Worm (Caenorhabditis elegans) whole organism, L2 larva: Measurements from ENCODE around the gene fbxb-115.

Source experiments
- C34F6.9 ChIP-seq: fragments of 150-350 bp; optimal IDR thresholded peaks from 2 replicates; lab custom pipeline; 2014; ENCODE audit warnings: missing biosample characterization, missing genetic modification characterization
- F13H6.1 ChIP-seq: sonication (generic microtip); optimal IDR thresholded peaks from 2 replicates; lab custom pipeline; 2016; ENCODE audit warnings: missing genetic modification characterization, missing compliant biosample characterization
- R02D3.7 ChIP-seq: fragments of 150-350 bp; optimal IDR thresholded peaks from 2 replicates; lab custom pipeline; 2014; ENCODE audit warnings: missing biosample characterization, missing genetic modification characterization
- Y55F3AM.14 ChIP-seq: fragments of 200-800 bp; sonication (Bioruptor generic); optimal IDR thresholded peaks from 2 replicates; lab custom pipeline; 2018; ENCODE audit warnings: mild to moderate bottlenecking, missing genetic modification characterization, missing compliant biosample characterization
- ZK546.5 ChIP-seq: sonication (generic microtip); optimal IDR thresholded peaks from 2 replicates; lab custom pipeline; 2017; ENCODE audit warnings: missing biosample characterization, missing genetic modification characterization
- alr-1 ChIP-seq: fragments of 150-350 bp; optimal IDR thresholded peaks from 2 replicates; lab custom pipeline; 2014; ENCODE audit warnings: missing biosample characterization, missing genetic modification characterization
- aly-2 ChIP-seq: fragments of 150-350 bp; optimal IDR thresholded peaks from 2 replicates; lab custom pipeline; 2014; ENCODE audit warnings: missing biosample characterization, missing genetic modification characterization
- blmp-1 ChIP-seq: sonication (generic microtip); optimal IDR thresholded peaks from 2 replicates; lab custom pipeline; 2017; ENCODE audit warnings: missing genetic modification characterization, mild to moderate bottlenecking, missing compliant biosample characterization, antibody characterized with exemption, moderate library complexity; ENCODE audit not compliant: insufficient read depth
- ceh-16 ChIP-seq: fragments of 150-350 bp; optimal IDR thresholded peaks from 2 replicates; lab custom pipeline; 2014; ENCODE audit warnings: missing biosample characterization, missing genetic modification characterization
- ceh-82 ChIP-seq: fragments of 150-350 bp; optimal IDR thresholded peaks from 2 replicates; lab custom pipeline; 2014; ENCODE audit warnings: missing biosample characterization, missing genetic modification characterization
- crh-2 ChIP-seq: sonication (generic microtip); optimal IDR thresholded peaks from 2 replicates; lab custom pipeline; 2017; ENCODE audit warnings: missing biosample characterization, missing genetic modification characterization
- dmd-4 ChIP-seq: sonication (generic microtip); optimal IDR thresholded peaks from 2 replicates; lab custom pipeline; 2017; ENCODE audit warnings: missing biosample characterization, missing genetic modification characterization
- elt-1 ChIP-seq: fragments of 150-350 bp; optimal IDR thresholded peaks from 2 replicates; lab custom pipeline; 2014; ENCODE audit warnings: missing biosample characterization, missing genetic modification characterization
- fos-1 ChIP-seq: fragments of 150-350 bp; optimal IDR thresholded peaks from 2 replicates; lab custom pipeline; 2014; ENCODE audit warnings: missing biosample characterization, missing genetic modification characterization
- gmeb-1 ChIP-seq: fragments of 150-350 bp; optimal IDR thresholded peaks from 2 replicates; lab custom pipeline; 2014; ENCODE audit warnings: missing biosample characterization, missing genetic modification characterization
- lin-11 ChIP-seq: fragments of 150-350 bp; sonication (generic microtip); optimal IDR thresholded peaks from 2 replicates; lab custom pipeline; 2014; ENCODE audit warnings: missing biosample characterization, missing genetic modification characterization, inconsistent platforms, mixed read lengths
- lin-13 ChIP-seq: fragments of 150-350 bp; optimal IDR thresholded peaks from 2 replicates; lab custom pipeline; 2014; ENCODE audit warnings: missing biosample characterization, missing genetic modification reagents, missing genetic modification characterization
- lsy-2 ChIP-seq, 2 experiments: fragments of 150-350 bp in 1 of 2; sonication (generic microtip) in 1 of 2; optimal IDR thresholded peaks; 2 replicates each; lab custom pipeline; 2014 to 2017; ENCODE audit warnings: missing biosample characterization in 2 of 2, missing genetic modification characterization in 2 of 2
- mab-5 ChIP-seq: fragments of 150-350 bp; optimal IDR thresholded peaks from 2 replicates; lab custom pipeline; 2014; ENCODE audit warnings: missing biosample characterization, missing genetic modification characterization
- mbf-1 ChIP-seq: sonication (generic microtip); optimal IDR thresholded peaks from 2 replicates; lab custom pipeline; 2017; ENCODE audit warnings: missing biosample characterization, missing genetic modification characterization
- nhr-11 ChIP-seq: fragments of 150-350 bp; optimal IDR thresholded peaks from 2 replicates; lab custom pipeline; 2014; ENCODE audit warnings: missing biosample characterization, missing genetic modification characterization
- nhr-12 ChIP-seq: fragments of 150-350 bp; optimal IDR thresholded peaks from 2 replicates; lab custom pipeline; 2014; ENCODE audit warnings: missing biosample characterization, missing genetic modification characterization
- nhr-129 ChIP-seq: fragments of 150-350 bp; optimal IDR thresholded peaks from 2 replicates; lab custom pipeline; 2014; ENCODE audit warnings: missing biosample characterization, missing genetic modification characterization
- nhr-21 ChIP-seq: fragments of 150-350 bp; optimal IDR thresholded peaks from 2 replicates; lab custom pipeline; 2014; ENCODE audit warnings: missing biosample characterization, missing genetic modification characterization
- nhr-25 ChIP-seq: fragments of 150-350 bp; sonication (generic microtip); optimal IDR thresholded peaks from 3 replicates; lab custom pipeline; 2014; ENCODE audit warnings: missing biosample characterization, missing genetic modification characterization
- nhr-6 ChIP-seq: fragments of 150-350 bp; optimal IDR thresholded peaks from 2 replicates; lab custom pipeline; 2014; ENCODE audit warnings: missing biosample characterization, missing genetic modification characterization
- nhr-77 ChIP-seq: fragments of 150-350 bp; optimal IDR thresholded peaks from 2 replicates; lab custom pipeline; 2014; ENCODE audit warnings: missing biosample characterization, missing genetic modification characterization
- skn-1 ChIP-seq: sonication (generic microtip); optimal IDR thresholded peaks from 2 replicates; lab custom pipeline; 2017; ENCODE audit warnings: missing biosample characterization, missing genetic modification characterization
- sma-3 ChIP-seq: sonication (generic microtip); optimal IDR thresholded peaks from 2 replicates; lab custom pipeline; 2016; ENCODE audit warnings: missing genetic modification reagents, missing genetic modification characterization, missing compliant biosample characterization
- sma-9 ChIP-seq, 2 experiments: fragments of 150-350 bp in 1 of 2; sonication (generic microtip) in 1 of 2; optimal IDR thresholded peaks; 2 replicates each; lab custom pipeline; 2014 to 2016; ENCODE audit warnings: missing genetic modification characterization in 2 of 2, mild to moderate bottlenecking in 1 of 2, missing biosample characterization in 1 of 2, missing compliant biosample characterization in 1 of 2, missing genetic modification reagents in 1 of 2, moderate library complexity in 1 of 2
- snpc-4 ChIP-seq: fragments of 150-350 bp; optimal IDR thresholded peaks from 2 replicates; lab custom pipeline; 2014; ENCODE audit warnings: missing biosample characterization, missing genetic modification characterization
- unc-39 ChIP-seq: fragments of 150-350 bp; optimal IDR thresholded peaks from 2 replicates; lab custom pipeline; 2014; ENCODE audit warnings: missing biosample characterization, missing genetic modification characterization
- unc-55 ChIP-seq: fragments of 150-350 bp; sonication (generic microtip); optimal IDR thresholded peaks from 3 replicates; lab custom pipeline; 2014; ENCODE audit warnings: missing biosample characterization, missing genetic modification reagents, missing genetic modification characterization
- unc-62 ChIP-seq: fragments of 150-350 bp; optimal IDR thresholded peaks from 2 replicates; lab custom pipeline; 2014; ENCODE audit warnings: missing biosample characterization, missing genetic modification reagents, missing genetic modification characterization
- zag-1 ChIP-seq: fragments of 150-350 bp; optimal IDR thresholded peaks from 2 replicates; lab custom pipeline; 2014; ENCODE audit warnings: missing biosample characterization, missing genetic modification characterization
- ztf-1 ChIP-seq: fragments of 200-800 bp; sonication (Bioruptor generic); conservative IDR thresholded peaks from 2 replicates; pipeline ENCODE4 v1.3.6; 2022; ENCODE audit warnings: missing genetic modification characterization, missing compliant biosample characterization
- ztf-11 ChIP-seq: sonication (generic microtip); optimal IDR thresholded peaks from 2 replicates; lab custom pipeline; 2017; ENCODE audit warnings: missing biosample characterization, missing genetic modification characterization
- ztf-4 ChIP-seq: fragments of 150-350 bp; optimal IDR thresholded peaks from 2 replicates; lab custom pipeline; 2014; ENCODE audit warnings: missing biosample characterization, missing genetic modification characterization

fbxb-115 gene

ce11 chrV:19230413-19230812, 9.6 kb downstream of the fbxb-115 start, which contains the start of gene sqst-3:
Gene sqst-3 (plus strand): TSS chrV:19230782.
- TF ChIP-seq crh-2 (tag; lab: Kevin White, UChicago) = no peak
- no peak for TF ChIP-seq nhr-21 (tag; lab: Kevin White, UChicago)
- no peak for TF ChIP-seq ztf-1
- TF ChIP-seq, all 48 proteins: peak for 0

ce11 chrV:19217675-19218074, 22.4 kb downstream of the fbxb-115 start, which contains the start of gene oac-49:
Gene oac-49 (plus strand): TSS chrV:19217975.
- no peak for TF ChIP-seq fos-1
- TF ChIP-seq sma-3 (GFP tag; lab: Kevin White, UChicago) = no peak
- TF ChIP-seq nhr-129 = no peak
- no peak for TF ChIP-seq nhr-25 (tag; lab: Kevin White, UChicago)
- TF ChIP-seq ceh-82 (tag; lab: Kevin White, UChicago) = no peak
- TF ChIP-seq C34F6.9 = no peak
- TF ChIP-seq unc-62 (GFP tag; lab: Kevin White, UChicago) = no peak
- TF ChIP-seq nhr-21 (tag; lab: Kevin White, UChicago) = no peak
- TF ChIP-seq dmd-4 (tag; lab: Kevin White, UChicago) = no peak
- TF ChIP-seq ztf-11 (tag; lab: Kevin White, UChicago) = no peak
- TF ChIP-seq crh-2 (tag; lab: Kevin White, UChicago) = no peak
- no peak for TF ChIP-seq nhr-6 (tag; lab: Kevin White, UChicago)
- TF ChIP-seq, all 48 proteins: peak for 0

- no peak for TF ChIP-seq lin-11 (tag; lab: Kevin White, UChicago)
- TF ChIP-seq fos-1 = peak; percentile 93
- TF ChIP-seq, all 48 proteins: peak for 1
These were observed 22.9 kb downstream of the fbxb-115 start, which contains the start of gene srr-2 for ce11 chrV:19217104-19217503. Gene srr-2 (minus strand): TSS chrV:19217176.

ce11 chrV:19212354-19212753, 27.7 kb downstream of the fbxb-115 start:
- TF ChIP-seq dmd-4 (tag; lab: Kevin White, UChicago) (no peak), ztf-11 (tag; lab: Kevin White, UChicago) (no peak), unc-62 (GFP tag; lab: Kevin White, UChicago) (no peak), lin-11 (tag; lab: Kevin White, UChicago) (no peak), nhr-6 (tag; lab: Kevin White, UChicago) (no peak), nhr-129 (peak; percentile 4), sma-3 (GFP tag; lab: Kevin White, UChicago) (peak; percentile 35), R02D3.7 (tag; lab: Kevin White, UChicago) (no peak), F13H6.1 (tag; lab: Kevin White, UChicago) (peak; percentile 17), gmeb-1 (tag; lab: Kevin White, UChicago) (peak; percentile 6), unc-39 (tag; lab: Kevin White, UChicago) (no peak), mab-5 (tag; lab: Kevin White, UChicago) (no peak), snpc-4 (tag; lab: Kevin White, UChicago) (no peak), nhr-21 (tag; lab: Kevin White, UChicago) (peak; percentile 38), aly-2 (tag; lab: Kevin White, UChicago) (no peak), ceh-16 (no peak), alr-1 (tag; lab: Kevin White, UChicago) (no peak), nhr-12 (no peak), unc-55 (GFP tag; lab: Kevin White, UChicago) (no peak), nhr-11 (tag; lab: Kevin White, UChicago) (no peak), mbf-1 (tag; lab: Kevin White, UChicago) (no peak), zag-1 (tag; lab: Kevin White, UChicago) (no peak), skn-1 (no peak), ceh-82 (tag; lab: Kevin White, UChicago) (no peak), sma-9 (GFP tag; optimal IDR thresholded peaks at IDR 0.05; lab: Kevin White, UChicago) (peak; percentile 72), sma-9 (tag; optimal IDR thresholded peaks at IDR 0.05; lab: Kevin White, UChicago) (no peak), lsy-2 (tag; optimal IDR thresholded peaks at IDR 0.05; lab: Kevin White, UChicago) (no peak), ztf-4 (no peak), nhr-77 (tag; lab: Kevin White, UChicago) (no peak), ZK546.5 (tag; lab: Kevin White, UChicago) (no peak), Y55F3AM.14 (GFP tag; lab: Kevin White, UChicago) (no peak), blmp-1 (tag; lab: Kevin White, UChicago) (no peak), lin-13 (GFP tag; lab: Kevin White, UChicago) (peak; percentile 22), elt-1 (tag; lab: Kevin White, UChicago) (no peak), crh-2 (tag; lab: Kevin White, UChicago) (peak; percentile 71), nhr-25 (tag; lab: Kevin White, UChicago) (peak; percentile 21), fos-1 (peak; percentile 67)
